Worm (Caenorhabditis elegans) whole organism, late embryonic: ENCODE results near the gene col-12.

Source experiments
- C38D4.7 ChIP-seq: fragments of 200-800 bp; sonication (Bioruptor generic); optimal IDR thresholded peaks from 2 replicates; lab custom pipeline; 2018; ENCODE audit warnings: mild to moderate bottlenecking, missing genetic modification characterization, moderate library complexity, missing compliant biosample characterization
- F13H6.1 ChIP-seq: sonication (generic microtip); optimal IDR thresholded peaks from 2 replicates; lab custom pipeline; 2016; ENCODE audit warnings: missing genetic modification characterization, missing compliant biosample characterization
- K02D7.2 ChIP-seq: sonication (generic microtip); optimal IDR thresholded peaks from 2 replicates; lab custom pipeline; 2017; ENCODE audit warnings: mild to moderate bottlenecking, missing genetic modification characterization, missing compliant biosample characterization
- K09A11.1 ChIP-seq: sonication (generic microtip); optimal IDR thresholded peaks from 2 replicates; lab custom pipeline; 2017; ENCODE audit warnings: antibody characterized with exemption, mild to moderate bottlenecking, missing genetic modification characterization, missing compliant biosample characterization; ENCODE audit not compliant: insufficient read depth
- Y22D7AL.16 ChIP-seq: sonication (generic microtip); optimal IDR thresholded peaks from 2 replicates; lab custom pipeline; 2016; ENCODE audit warnings: missing genetic modification characterization, missing compliant biosample characterization
- ama-1 ChIP-seq: fragments of 150-350 bp; optimal IDR thresholded peaks from 2 replicates; lab custom pipeline; 2014
- ceh-14 ChIP-seq: sonication (generic microtip); optimal IDR thresholded peaks from 2 replicates; lab custom pipeline; 2016; ENCODE audit warnings: missing genotype, missing genetic modification characterization, missing compliant biosample characterization
- ceh-18 ChIP-seq: sonication (generic microtip); optimal IDR thresholded peaks from 2 replicates; lab custom pipeline; 2016; ENCODE audit warnings: missing genetic modification characterization, missing compliant biosample characterization
- ceh-2 ChIP-seq: sonication (generic microtip); optimal IDR thresholded peaks from 2 replicates; lab custom pipeline; 2016; ENCODE audit warnings: missing genotype, missing genetic modification characterization, missing compliant biosample characterization
- ceh-22 ChIP-seq: sonication (generic microtip); optimal IDR thresholded peaks from 2 replicates; lab custom pipeline; 2017; ENCODE audit warnings: missing biosample characterization, missing genetic modification characterization
- ceh-24 ChIP-seq: sonication (generic microtip); optimal IDR thresholded peaks from 2 replicates; lab custom pipeline; 2016; ENCODE audit warnings: mild to moderate bottlenecking, missing genetic modification characterization, missing compliant biosample characterization
- ceh-31 ChIP-seq: sonication (generic microtip); optimal IDR thresholded peaks from 2 replicates; lab custom pipeline; 2016; ENCODE audit warnings: missing genetic modification characterization, missing compliant biosample characterization
- ceh-34 ChIP-seq: sonication (generic microtip); optimal IDR thresholded peaks from 2 replicates; lab custom pipeline; 2016; ENCODE audit warnings: mild to moderate bottlenecking, missing genetic modification characterization, missing compliant biosample characterization
- ceh-45 ChIP-seq: fragments of 200-800 bp; sonication (Bioruptor generic); IDR thresholded peaks from 2 replicates; pipeline ENCODE4 v1.3.6; 2022; ENCODE audit warnings: missing genetic modification reagents, missing genetic modification characterization, missing compliant biosample characterization
- ceh-48 ChIP-seq: sonication (generic microtip); optimal IDR thresholded peaks from 2 replicates; lab custom pipeline; 2016; ENCODE audit warnings: missing genetic modification characterization, inconsistent platforms, missing compliant biosample characterization
- ceh-6 ChIP-seq: fragments of 200-800 bp; sonication (Bioruptor generic); optimal IDR thresholded peaks from 2 replicates; lab custom pipeline; 2018; ENCODE audit warnings: mild to moderate bottlenecking, missing genetic modification characterization, missing compliant biosample characterization
- ceh-9 ChIP-seq: sonication (generic microtip); optimal IDR thresholded peaks from 2 replicates; lab custom pipeline; 2016; ENCODE audit warnings: mild to moderate bottlenecking, missing genetic modification characterization, inconsistent platforms, missing compliant biosample characterization
- che-1 ChIP-seq: sonication (generic microtip); optimal IDR thresholded peaks from 2 replicates; lab custom pipeline; 2016; ENCODE audit warnings: mild to moderate bottlenecking, missing genetic modification characterization, missing compliant biosample characterization
- dmd-4 ChIP-seq: sonication (generic microtip); optimal IDR thresholded peaks from 2 replicates; lab custom pipeline; 2016; ENCODE audit warnings: borderline replicate concordance, missing genetic modification characterization, missing compliant biosample characterization
- dve-1 ChIP-seq: sonication (generic microtip); optimal IDR thresholded peaks from 2 replicates; lab custom pipeline; 2017; ENCODE audit warnings: antibody characterized with exemption, mild to moderate bottlenecking, missing genetic modification characterization, missing compliant biosample characterization
- elt-4 ChIP-seq: sonication (generic microtip); optimal IDR thresholded peaks from 2 replicates; lab custom pipeline; 2016; ENCODE audit warnings: missing genetic modification characterization, missing compliant biosample characterization
- ets-4 ChIP-seq: sonication (generic microtip); optimal IDR thresholded peaks from 2 replicates; lab custom pipeline; 2016; ENCODE audit warnings: missing genetic modification characterization, missing compliant biosample characterization
- eyg-1 ChIP-seq: sonication (generic microtip); optimal IDR thresholded peaks from 2 replicates; lab custom pipeline; 2016; ENCODE audit warnings: missing genotype, missing genetic modification characterization, missing compliant biosample characterization
- fkh-6 ChIP-seq: sonication (generic microtip); optimal IDR thresholded peaks from 2 replicates; lab custom pipeline; 2016; ENCODE audit warnings: missing genetic modification characterization, missing compliant biosample characterization
- hlh-30 ChIP-seq: sonication (generic microtip); optimal IDR thresholded peaks from 2 replicates; lab custom pipeline; 2017; ENCODE audit warnings: antibody characterized with exemption, missing genetic modification characterization, missing compliant biosample characterization; ENCODE audit not compliant: insufficient read depth
- lim-6 ChIP-seq: sonication (generic microtip); optimal IDR thresholded peaks from 2 replicates; lab custom pipeline; 2016; ENCODE audit warnings: missing genetic modification characterization, missing compliant biosample characterization
- pag-3 ChIP-seq: sonication (generic microtip); optimal IDR thresholded peaks from 2 replicates; lab custom pipeline; 2016; ENCODE audit warnings: missing compliant biosample characterization, missing genetic modification characterization, borderline replicate concordance
- pha-2 ChIP-seq: sonication (generic microtip); optimal IDR thresholded peaks from 2 replicates; lab custom pipeline; 2017; ENCODE audit warnings: mild to moderate bottlenecking, missing genetic modification characterization, missing compliant biosample characterization
- pqm-1 ChIP-seq: sonication (generic microtip); optimal IDR thresholded peaks from 2 replicates; lab custom pipeline; 2016; ENCODE audit warnings: missing genetic modification characterization, missing compliant biosample characterization
- ref-2 ChIP-seq: sonication (generic microtip); optimal IDR thresholded peaks from 2 replicates; lab custom pipeline; 2016; ENCODE audit warnings: missing genetic modification characterization, missing compliant biosample characterization
- sdc-2 ChIP-seq: sonication (generic microtip); optimal IDR thresholded peaks from 2 replicates; lab custom pipeline; 2016; ENCODE audit warnings: missing genotype, missing genetic modification characterization, missing compliant biosample characterization
- sox-4 ChIP-seq: sonication (generic microtip); optimal IDR thresholded peaks from 2 replicates; lab custom pipeline; 2017; ENCODE audit warnings: mild to moderate bottlenecking, missing genetic modification characterization, inconsistent platforms, missing compliant biosample characterization
- unc-3 ChIP-seq, 2 experiments: fragments of 200-800 bp in 1 of 2; sonication (Bioruptor generic) in 1 of 2; sonication (generic microtip) in 1 of 2; conservative IDR thresholded peaks in 1 of 2; optimal IDR thresholded peaks in 1 of 2; 2 replicates each; pipeline versions ENCODE4 v1.3.6 to Lab custom; 2016 to 2022; ENCODE audit warnings: missing compliant biosample characterization in 2 of 2, missing genetic modification characterization in 2 of 2, missing genetic modification reagents in 1 of 2
- unc-42 ChIP-seq: sonication (generic microtip); optimal IDR thresholded peaks from 2 replicates; lab custom pipeline; 2016; ENCODE audit warnings: missing genotype, missing genetic modification characterization, missing compliant biosample characterization
- unc-55 ChIP-seq: sonication (generic microtip); optimal IDR thresholded peaks from 2 replicates; lab custom pipeline; 2017; ENCODE audit warnings: missing biosample characterization, missing genetic modification reagents, missing genetic modification characterization
- unc-86 ChIP-seq: sonication (generic microtip); optimal IDR thresholded peaks from 2 replicates; lab custom pipeline; 2016; ENCODE audit warnings: missing genetic modification characterization, missing compliant biosample characterization

Gene col-12

ce11 chrV:10425098-10425497 lies at the start of gene col-12:
Gene col-12 (minus strand): TSS chrV:10425198.
- TF ChIP-seq sox-4 (tag; lab: Kevin White, UChicago) (no peak), Y22D7AL.16 (no peak), ceh-34 (tag; lab: Kevin White, UChicago) (no peak), ceh-45 (GFP tag; lab: Robert Waterston, UW) (no peak), C38D4.7 (GFP tag; lab: Kevin White, UChicago) (no peak), dve-1 (tag; lab: Kevin White, UChicago) (no peak), K09A11.1 (no peak), eyg-1 (tag; lab: Kevin White, UChicago) (no peak), unc-42 (no peak), ets-4 (tag; lab: Kevin White, UChicago) (no peak), K02D7.2 (no peak), pag-3 (tag; lab: Kevin White, UChicago) (no peak)
- TF ChIP-seq, all 69 proteins: peak for 0

DNA sequence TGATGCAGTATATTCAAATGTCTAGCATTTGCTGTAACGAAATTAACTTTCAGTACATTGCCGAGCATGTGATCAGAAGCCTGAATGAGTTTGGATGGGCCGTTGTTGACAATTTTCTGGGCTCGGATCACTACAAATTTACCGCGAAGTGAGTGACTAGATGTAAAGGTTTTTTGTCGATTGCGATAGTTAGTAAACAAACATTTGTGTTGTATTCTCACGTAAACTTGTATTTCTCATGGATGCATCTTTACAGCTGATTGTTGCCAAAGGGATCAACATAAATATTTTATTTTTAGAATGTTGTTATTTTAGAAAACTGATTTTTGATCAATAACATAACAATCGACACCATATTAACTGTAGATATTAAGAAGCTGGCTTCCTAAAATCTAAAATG lies 49.0 kb upstream of the col-12 start:
- no peak for TF ChIP-seq pag-3 (tag; lab: Kevin White, UChicago)
- no peak for TF ChIP-seq fkh-6 (tag; lab: Kevin White, UChicago)
- TF ChIP-seq hlh-30 (tag; lab: Kevin White, UChicago): no peak
- no peak for TF ChIP-seq ceh-9
- no peak for TF ChIP-seq ama-1 (lab: Kevin White, UChicago)
- no peak for TF ChIP-seq unc-3 (GFP tag; conservative IDR thresholded peaks at IDR 0.05; lab: Robert Waterston, UW)
- TF ChIP-seq unc-3 (tag; optimal IDR thresholded peaks at IDR 0.05; lab: Kevin White, UChicago): no peak
- no peak for TF ChIP-seq pha-2 (tag; lab: Kevin White, UChicago)
- TF ChIP-seq elt-4 (tag; lab: Kevin White, UChicago): no peak
- no peak for TF ChIP-seq ceh-22
- TF ChIP-seq ceh-31 (tag; lab: Kevin White, UChicago): no peak
- no peak for TF ChIP-seq unc-55 (GFP tag; lab: Kevin White, UChicago)
- TF ChIP-seq ceh-2 (tag; lab: Kevin White, UChicago): no peak
- no peak for TF ChIP-seq dmd-4 (tag; lab: Kevin White, UChicago)
- TF ChIP-seq ref-2: no peak
- TF ChIP-seq ceh-6: no peak
- no peak for TF ChIP-seq che-1 (tag; lab: Kevin White, UChicago)
- no peak for TF ChIP-seq pqm-1 (tag; lab: Kevin White, UChicago)
- no peak for TF ChIP-seq unc-86 (tag; lab: Kevin White, UChicago)
- TF ChIP-seq ceh-24 (tag; lab: Kevin White, UChicago): no peak
- TF ChIP-seq sdc-2 (tag; lab: Kevin White, UChicago): no peak

ce11 chrV:10472901-10473774 lies 48.1 kb upstream of the col-12 start:
- TF ChIP-seq C38D4.7 (GFP tag; lab: Kevin White, UChicago): no peak
- no peak for TF ChIP-seq lim-6 (tag; lab: Kevin White, UChicago)
- no peak for TF ChIP-seq elt-4 (tag; lab: Kevin White, UChicago)
- TF ChIP-seq ceh-18 (tag; lab: Kevin White, UChicago): no peak
- no peak for TF ChIP-seq K09A11.1
- no peak for TF ChIP-seq Y22D7AL.16
- TF ChIP-seq ceh-9: no peak
- TF ChIP-seq ceh-14: no peak
- no peak for TF ChIP-seq unc-3 (GFP tag; conservative IDR thresholded peaks at IDR 0.05; lab: Robert Waterston, UW)
- TF ChIP-seq unc-3 (tag; optimal IDR thresholded peaks at IDR 0.05; lab: Kevin White, UChicago): no peak
- no peak for TF ChIP-seq unc-86 (tag; lab: Kevin White, UChicago)
- TF ChIP-seq ceh-48 (tag; lab: Kevin White, UChicago): no peak
- TF ChIP-seq sdc-2 (tag; lab: Kevin White, UChicago): no peak
- no peak for TF ChIP-seq F13H6.1 (tag; lab: Kevin White, UChicago)
